Worm (Caenorhabditis elegans) whole organism, late embryonic: Measurements from ENCODE around the gene sec-10.

Source experiments
- C08G9.2 ChIP-seq: sonication (generic microtip); optimal IDR thresholded peaks from 2 replicates; lab custom pipeline; 2016; ENCODE audit warnings: mild to moderate bottlenecking, missing genetic modification characterization, moderate library complexity, missing compliant biosample characterization
- T23F11.4 ChIP-seq: fragments of 200-800 bp; sonication (Bioruptor generic); optimal IDR thresholded peaks from 2 replicates; lab custom pipeline; 2018; ENCODE audit warnings: mild to moderate bottlenecking, missing genetic modification characterization, missing compliant biosample characterization
- ama-1 ChIP-seq: fragments of 150-350 bp; optimal IDR thresholded peaks from 2 replicates; lab custom pipeline; 2014
- ceh-14 ChIP-seq: sonication (generic microtip); optimal IDR thresholded peaks from 2 replicates; lab custom pipeline; 2016; ENCODE audit warnings: missing genotype, missing genetic modification characterization, missing compliant biosample characterization
- ceh-19 ChIP-seq: fragments of 200-800 bp; sonication (Bioruptor generic); optimal IDR thresholded peaks from 2 replicates; lab custom pipeline; 2018; ENCODE audit warnings: mild to moderate bottlenecking, missing genetic modification characterization, missing compliant biosample characterization
- ceh-30 ChIP-seq: fragments of 150-350 bp; optimal IDR thresholded peaks from 2 replicates; lab custom pipeline; 2014; ENCODE audit warnings: missing biosample characterization, missing genetic modification characterization
- ceh-34 ChIP-seq: sonication (generic microtip); optimal IDR thresholded peaks from 2 replicates; lab custom pipeline; 2016; ENCODE audit warnings: mild to moderate bottlenecking, missing genetic modification characterization, missing compliant biosample characterization
- ceh-48 ChIP-seq: sonication (generic microtip); optimal IDR thresholded peaks from 2 replicates; lab custom pipeline; 2016; ENCODE audit warnings: missing genetic modification characterization, inconsistent platforms, missing compliant biosample characterization
- ceh-6 ChIP-seq: fragments of 200-800 bp; sonication (Bioruptor generic); optimal IDR thresholded peaks from 2 replicates; lab custom pipeline; 2018; ENCODE audit warnings: mild to moderate bottlenecking, missing genetic modification characterization, missing compliant biosample characterization
- elt-2 ChIP-seq: sonication (generic microtip); optimal IDR thresholded peaks from 2 replicates; lab custom pipeline; 2016; ENCODE audit warnings: missing genetic modification reagents, missing genetic modification characterization, missing compliant biosample characterization
- elt-4 ChIP-seq: sonication (generic microtip); optimal IDR thresholded peaks from 2 replicates; lab custom pipeline; 2016; ENCODE audit warnings: missing genetic modification characterization, missing compliant biosample characterization
- fkh-10 ChIP-seq: fragments of 150-350 bp; optimal IDR thresholded peaks from 2 replicates; lab custom pipeline; 2014; ENCODE audit warnings: missing biosample characterization, missing genetic modification reagents, missing genetic modification characterization
- gmeb-2 ChIP-seq: sonication (generic microtip); optimal IDR thresholded peaks from 2 replicates; lab custom pipeline; 2016; ENCODE audit warnings: missing genetic modification characterization, inconsistent platforms, missing compliant biosample characterization
- hlh-15 ChIP-seq: sonication (generic microtip); optimal IDR thresholded peaks from 2 replicates; lab custom pipeline; 2016; ENCODE audit warnings: missing genetic modification characterization, missing compliant biosample characterization
- hlh-30 ChIP-seq: sonication (generic microtip); optimal IDR thresholded peaks from 2 replicates; lab custom pipeline; 2017; ENCODE audit warnings: antibody characterized with exemption, missing genetic modification characterization, missing compliant biosample characterization; ENCODE audit not compliant: insufficient read depth
- hlh-6 ChIP-seq: sonication (generic microtip); optimal IDR thresholded peaks from 2 replicates; lab custom pipeline; 2016; ENCODE audit warnings: missing genotype, missing genetic modification characterization, missing compliant biosample characterization
- lin-11 ChIP-seq: fragments of 200-800 bp; sonication (Bioruptor generic); optimal IDR thresholded peaks from 2 replicates; lab custom pipeline; 2018; ENCODE audit warnings: mild to moderate bottlenecking, missing genetic modification characterization, missing compliant biosample characterization
- mec-3 ChIP-seq: sonication (generic microtip); optimal IDR thresholded peaks from 2 replicates; lab custom pipeline; 2016; ENCODE audit warnings: borderline replicate concordance, missing genetic modification characterization, missing compliant biosample characterization
- nfya-1 ChIP-seq: sonication (generic microtip); optimal IDR thresholded peaks from 2 replicates; lab custom pipeline; 2017; ENCODE audit warnings: missing genetic modification characterization, mild to moderate bottlenecking, missing compliant biosample characterization, antibody characterized with exemption, moderate library complexity
- pax-1 ChIP-seq: fragments of 150-350 bp; optimal IDR thresholded peaks from 2 replicates; lab custom pipeline; 2014; ENCODE audit warnings: missing biosample characterization, missing genetic modification characterization
- pha-4 ChIP-seq: fragments of 150-350 bp; optimal IDR thresholded peaks from 2 replicates; lab custom pipeline; 2018; ENCODE audit warnings: missing biosample characterization, missing genetic modification reagents, missing genetic modification characterization
- pros-1 ChIP-seq: fragments of 150-350 bp; optimal IDR thresholded peaks from 2 replicates; lab custom pipeline; 2014; ENCODE audit warnings: missing biosample characterization, missing genetic modification reagents, missing genetic modification characterization
- sdc-2 ChIP-seq: sonication (generic microtip); optimal IDR thresholded peaks from 2 replicates; lab custom pipeline; 2016; ENCODE audit warnings: missing genotype, missing genetic modification characterization, missing compliant biosample characterization
- sox-2 ChIP-seq: fragments of 200-800 bp; sonication (Bioruptor generic); IDR thresholded peaks from 2 replicates; pipeline ENCODE4 v1.3.6; 2022; ENCODE audit warnings: missing genetic modification reagents, missing genetic modification characterization, missing compliant biosample characterization
- sox-4 ChIP-seq: sonication (generic microtip); optimal IDR thresholded peaks from 2 replicates; lab custom pipeline; 2017; ENCODE audit warnings: mild to moderate bottlenecking, missing genetic modification characterization, inconsistent platforms, missing compliant biosample characterization
- tbx-2 ChIP-seq: sonication (generic microtip); optimal IDR thresholded peaks from 2 replicates; lab custom pipeline; 2016; ENCODE audit warnings: missing genetic modification characterization, missing compliant biosample characterization
- unc-3 ChIP-seq, 2 experiments: fragments of 200-800 bp in 1 of 2; sonication (Bioruptor generic) in 1 of 2; sonication (generic microtip) in 1 of 2; conservative IDR thresholded peaks in 1 of 2; optimal IDR thresholded peaks in 1 of 2; 2 replicates each; pipeline versions ENCODE4 v1.3.6 to Lab custom; 2016 to 2022; ENCODE audit warnings: missing compliant biosample characterization in 2 of 2, missing genetic modification characterization in 2 of 2, missing genetic modification reagents in 1 of 2
- unc-42 ChIP-seq: sonication (generic microtip); optimal IDR thresholded peaks from 2 replicates; lab custom pipeline; 2016; ENCODE audit warnings: missing genotype, missing genetic modification characterization, missing compliant biosample characterization
- unc-55 ChIP-seq: sonication (generic microtip); optimal IDR thresholded peaks from 2 replicates; lab custom pipeline; 2017; ENCODE audit warnings: missing biosample characterization, missing genetic modification reagents, missing genetic modification characterization
- zip-5 ChIP-seq: sonication (generic microtip); optimal IDR thresholded peaks from 2 replicates; lab custom pipeline; 2016; ENCODE audit warnings: missing genetic modification characterization, missing compliant biosample characterization
- ztf-16 ChIP-seq: sonication (generic microtip); optimal IDR thresholded peaks from 2 replicates; lab custom pipeline; 2017; ENCODE audit warnings: missing genetic modification characterization, missing compliant biosample characterization

sec-10 gene

DNA sequence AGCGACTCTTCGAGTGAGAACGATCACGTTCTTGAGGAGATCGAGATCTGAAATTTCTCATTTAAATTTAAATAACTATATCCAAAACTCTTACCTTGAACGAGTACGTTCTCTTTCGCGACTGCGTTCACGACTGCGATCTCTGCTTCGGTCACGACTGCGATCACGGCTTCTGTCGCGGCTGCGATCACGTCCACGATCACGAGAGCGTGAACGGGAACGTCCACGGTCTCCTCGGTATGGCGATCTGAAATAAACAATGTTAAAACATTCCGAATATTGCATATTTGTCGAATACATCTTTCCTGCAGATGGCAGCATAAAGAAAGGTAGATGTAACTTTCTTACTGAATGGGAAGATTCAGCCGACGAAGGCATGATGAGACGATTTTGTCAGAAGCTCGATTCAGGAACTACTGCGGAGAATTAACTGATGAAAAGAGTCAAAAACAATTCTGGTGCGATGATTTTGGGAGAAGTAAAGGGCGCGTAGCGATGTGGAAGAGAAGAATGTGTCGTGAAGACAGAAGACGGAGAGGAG, 7.9 kb upstream of the sec-10 start:
- TF ChIP-seq mec-3 (tag; lab: Kevin White, UChicago) = no peak
- TF ChIP-seq elt-4 (tag; lab: Kevin White, UChicago) = no peak
- peak; percentile 10 for TF ChIP-seq hlh-6 (tag; lab: Kevin White, UChicago)
- TF ChIP-seq, all 69 proteins: peak for 1

DNA sequence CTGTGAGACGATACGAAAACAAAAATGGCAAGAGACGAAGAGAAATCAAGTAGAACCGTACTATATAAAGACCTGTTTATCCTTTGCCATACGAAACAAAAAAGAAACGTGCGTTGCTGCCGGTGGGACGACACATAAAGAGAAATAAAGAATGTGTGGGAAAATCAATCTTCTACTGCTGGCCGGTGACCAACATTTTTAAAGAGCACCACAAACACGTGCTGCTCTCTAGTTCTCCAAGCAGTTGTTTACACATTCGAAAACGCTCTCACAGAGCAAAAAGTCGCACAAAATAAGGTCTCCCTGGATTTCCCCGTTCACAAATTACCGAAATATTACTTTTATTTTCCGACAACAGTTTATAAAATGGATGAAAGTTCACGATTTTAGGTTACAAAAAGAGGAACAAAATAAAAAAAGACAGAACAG, 7.2 kb upstream of the sec-10 start, which contains the start of gene imp-3:
TSS of gene imp-3 (minus strand) at position 93 of the 429 bp plus-strand sequence.
- TF ChIP-seq zip-5 (tag; lab: Kevin White, UChicago) (no peak), nfya-1 (tag; lab: Kevin White, UChicago) (no peak), unc-42 (tag; lab: Kevin White, UChicago) (no peak), unc-3 (GFP tag; conservative IDR thresholded peaks at IDR 0.05; lab: Robert Waterston, UW) (no peak), unc-3 (tag; optimal IDR thresholded peaks at IDR 0.05; lab: Kevin White, UChicago) (no peak), lin-11 (tag; lab: Kevin White, UChicago) (peak; percentile 5), fkh-10 (GFP tag; lab: Kevin White, UChicago) (no peak), ama-1 (lab: Kevin White, UChicago) (peak; percentile 54), hlh-15 (tag; lab: Kevin White, UChicago) (no peak), hlh-30 (peak; percentile 12), pha-4 (no peak), ceh-34 (peak; percentile 1), pax-1 (tag; lab: Kevin White, UChicago) (no peak), ceh-6 (GFP tag; lab: Kevin White, UChicago) (no peak), ceh-48 (tag; lab: Kevin White, UChicago) (peak; percentile 22)

DNA sequence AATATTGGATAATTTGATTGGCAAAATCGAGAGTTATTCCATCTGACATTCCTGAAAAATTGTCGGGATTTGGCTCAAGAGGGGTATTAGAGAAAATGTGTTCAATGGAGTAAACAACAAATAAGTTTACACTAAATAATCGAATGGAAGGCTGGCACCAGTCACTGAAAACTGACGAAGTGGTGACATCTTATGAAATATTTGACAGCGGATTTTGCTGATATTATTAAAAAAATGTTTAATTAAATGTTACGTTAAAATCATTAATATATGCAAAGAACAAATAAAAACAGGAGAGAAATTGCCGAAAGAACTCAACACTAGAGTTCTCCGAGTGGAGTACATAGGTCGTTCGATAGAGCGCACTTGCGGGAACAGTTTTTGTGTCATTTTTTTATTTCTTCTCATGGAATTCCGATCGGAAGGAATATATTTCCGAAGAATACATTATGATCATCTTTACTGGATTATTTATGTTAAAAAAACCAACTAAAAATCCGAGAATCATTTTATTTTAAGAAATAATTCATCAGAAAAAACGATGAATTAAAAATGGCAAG, 3.3 kb upstream of the sec-10 start, which contains the start of gene tag-322:
TSS of gene tag-322 (minus strand) at position 51 of the 560 bp plus-strand sequence.
- TF ChIP-seq sox-2 (GFP tag; lab: Robert Waterston, UW) = no peak
- no peak for TF ChIP-seq ama-1 (lab: Kevin White, UChicago)
- TF ChIP-seq unc-55 (GFP tag; lab: Kevin White, UChicago) = peak; percentile 1
- no peak for TF ChIP-seq ceh-48 (tag; lab: Kevin White, UChicago)
- no peak for TF ChIP-seq ceh-30 (tag; lab: Kevin White, UChicago)
- TF ChIP-seq unc-42 (tag; lab: Kevin White, UChicago) = no peak
- TF ChIP-seq ztf-16 (tag; lab: Kevin White, UChicago) = no peak
- TF ChIP-seq ceh-19 = no peak
- no peak for TF ChIP-seq elt-2
- TF ChIP-seq tbx-2 (tag; lab: Kevin White, UChicago) = no peak
- peak; percentile 31 for TF ChIP-seq nfya-1 (tag; lab: Kevin White, UChicago)

DNA sequence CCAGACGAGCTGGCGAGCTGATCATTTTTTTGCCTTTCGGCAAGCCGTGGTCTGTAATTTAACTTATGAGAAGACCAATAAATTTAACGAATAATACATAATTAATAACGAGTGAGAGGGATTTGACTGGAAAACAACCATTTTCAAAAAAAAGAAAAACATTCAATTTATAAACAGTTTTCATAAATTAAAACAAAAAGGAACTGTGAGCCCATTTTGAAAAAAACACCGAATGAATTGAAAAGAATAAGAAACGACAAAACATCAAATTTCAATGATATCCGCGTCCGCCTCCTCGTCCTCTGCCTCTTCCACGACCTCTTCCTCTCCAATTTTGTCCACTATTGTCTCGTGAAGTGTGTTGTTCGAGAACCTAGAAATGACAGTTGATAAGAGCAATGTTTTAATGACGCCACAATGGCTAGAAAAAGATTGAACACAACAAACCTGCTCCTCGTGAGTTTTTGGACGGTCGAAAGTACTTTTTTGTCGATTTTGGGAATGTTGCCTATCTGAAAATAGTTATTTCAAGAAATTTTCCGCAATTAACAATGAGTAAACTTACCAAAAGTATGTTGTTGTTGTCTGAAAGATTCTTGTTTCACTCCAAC, 1.6 kb upstream of the sec-10 start, which contains the start of gene tag-321:
TSS of gene tag-321 (minus strand) at position 51 of the 611 bp plus-strand sequence.
- TF ChIP-seq pros-1 (tag; lab: Kevin White, UChicago) (no peak), hlh-30 (no peak), sdc-2 (tag; lab: Kevin White, UChicago) (no peak), C08G9.2 (tag; lab: Kevin White, UChicago) (no peak)

DNA sequence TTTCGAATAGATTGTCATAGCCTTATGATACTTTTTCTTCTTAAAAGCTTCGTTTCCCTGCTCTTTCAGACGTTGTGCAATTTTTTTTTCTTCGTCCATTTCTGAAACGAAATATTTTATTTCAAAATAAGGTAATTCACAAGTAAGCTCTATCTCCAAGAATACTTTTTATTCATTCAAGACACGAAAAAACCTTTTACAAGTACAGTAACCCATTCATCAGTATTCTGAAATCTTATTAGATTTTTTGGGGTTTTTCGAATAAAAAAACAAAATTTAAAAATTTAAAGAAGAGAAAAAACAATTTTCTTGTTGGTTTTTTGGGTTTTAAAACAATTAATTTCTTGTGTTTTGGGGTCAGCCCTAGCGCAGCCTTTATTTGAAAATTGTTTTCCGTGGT, 3.4 kb downstream of the sec-10 start, which contains the start of gene rpap-3:
TSS of gene rpap-3 (minus strand) at position 101 of the 400 bp plus-strand sequence.
- TF ChIP-seq hlh-6 (tag; lab: Kevin White, UChicago) (no peak), unc-42 (tag; lab: Kevin White, UChicago) (no peak), gmeb-2 (tag; lab: Kevin White, UChicago) (no peak), sox-4 (no peak), T23F11.4 (GFP tag; lab: Kevin White, UChicago) (no peak), lin-11 (tag; lab: Kevin White, UChicago) (no peak), pax-1 (tag; lab: Kevin White, UChicago) (no peak), ceh-14 (no peak), mec-3 (tag; lab: Kevin White, UChicago) (no peak), ztf-16 (tag; lab: Kevin White, UChicago) (no peak)
